Worm (Caenorhabditis elegans) whole organism, L4/young adult: ENCODE data around the gene syx-2.

Source experiments
- W03F9.2 ChIP-seq: fragments of 150-350 bp; optimal IDR thresholded peaks from 2 replicates; lab custom pipeline; 2014; ENCODE audit warnings: missing biosample characterization, missing genetic modification characterization
- dao-5 ChIP-seq: sonication (generic microtip); optimal IDR thresholded peaks from 2 replicates; lab custom pipeline; 2016; ENCODE audit warnings: missing genotype, missing genetic modification characterization, moderate library complexity, missing compliant biosample characterization
- him-1 ChIP-seq: sonication (generic microtip); optimal IDR thresholded peaks from 2 replicates; lab custom pipeline; 2016; ENCODE audit warnings: missing genotype, missing genetic modification reagents, missing genetic modification characterization, missing compliant biosample characterization

syx-2 gene

ce11 chrX:14003538-14003937 lies 43.6 kb downstream of the syx-2 start:
- TF ChIP-seq W03F9.2 (tag; lab: Kevin White, UChicago) (no peak), dao-5 (tag; lab: Kevin White, UChicago) (no peak), him-1 (tag; lab: Kevin White, UChicago) (no peak)

ce11 chrX:14008130-14008529 lies 48.2 kb downstream of the syx-2 start:
- TF ChIP-seq him-1 (tag; lab: Kevin White, UChicago) (no peak), dao-5 (tag; lab: Kevin White, UChicago) (no peak)

- TF ChIP-seq W03F9.2 (tag; lab: Kevin White, UChicago), result no peak
- no peak for TF ChIP-seq him-1 (tag; lab: Kevin White, UChicago)
- no peak for TF ChIP-seq dao-5 (tag; lab: Kevin White, UChicago)
Observed at ce11 chrX:14012417-14012816, 52.5 kb downstream of the syx-2 start, which contains the start of gene tbc-19. tbc-19 (minus strand) TSS chrX:14012517.
